Worm (Caenorhabditis elegans): ENCODE measurements around the gene srg-47.

DNA sequence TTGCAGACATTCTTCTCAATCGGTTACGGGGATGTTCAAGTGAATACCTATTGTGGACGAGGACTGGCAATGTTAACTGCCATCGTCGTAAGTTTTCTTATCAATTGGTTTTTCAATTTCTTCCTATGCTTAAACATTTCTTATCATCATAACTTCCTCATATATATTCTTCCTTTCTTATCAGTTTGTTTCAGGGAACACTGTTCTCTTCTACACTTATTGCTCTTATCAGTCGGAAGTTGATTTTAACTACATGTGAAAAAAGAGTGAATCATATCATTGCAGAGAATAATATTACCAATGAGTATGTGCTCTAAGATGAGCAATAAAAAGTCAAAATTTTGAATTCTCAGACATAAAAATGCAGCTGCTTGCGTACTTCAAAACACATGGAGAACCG lies 13.9 kb downstream of the srg-47 start:
- TF ChIP-seq med-1 (GFP tag; optimal IDR thresholded peaks at IDR 0.05; ENCODE audit: insufficient read depth), result no peak
- no peak for TF ChIP-seq ztf-23 (GFP tag; IDR thresholded peaks at IDR 0.05)
